Worm (Caenorhabditis elegans): ENCODE measurements around the gene zyg-12.
"Not testable (repeated sequence)": the region's sequence is repeated elsewhere in the genome, so short reads cannot be mapped to it uniquely, and the experiment has no call there.

Gene zyg-12

ce11 chrII:4949380-4949950 lies at the start of gene zyg-12, which contains the start of gene try-1:
Gene zyg-12 (plus strand): TSS chrII:4949900.
Gene try-1 (minus strand): TSS chrII:4949527.
- no peak for TF ChIP-seq ZK546.5 (tag; optimal IDR thresholded peaks at IDR 0.05)

- TF ChIP-seq nhr-21 (tag; optimal IDR thresholded peaks at IDR 0.05) (no peak), lsy-2 (tag; optimal IDR thresholded peaks at IDR 0.05) (peak in 1 of 2 experiments; percentile 74), ztf-1 (GFP tag; conservative IDR thresholded peaks at IDR 0.05) (no peak), ztf-4 (tag; optimal IDR thresholded peaks at IDR 0.05) (peak; percentile 82), C34F6.9 (tag; optimal IDR thresholded peaks at IDR 0.05) (peak; percentile 67), mdl-1 (tag; optimal IDR thresholded peaks at IDR 0.05) (no peak), egl-27 (tag; optimal IDR thresholded peaks at IDR 0.05) (no peak), ceh-82 (tag; optimal IDR thresholded peaks at IDR 0.05) (no peak), nhr-77 (tag; optimal IDR thresholded peaks at IDR 0.05) (no peak), gmeb-1 (tag; optimal IDR thresholded peaks at IDR 0.05) (peak; percentile 15), nhr-129 (tag; optimal IDR thresholded peaks at IDR 0.05) (peak; percentile 2), fos-1 (tag; optimal IDR thresholded peaks at IDR 0.05) (no peak), unc-55 (GFP tag; optimal IDR thresholded peaks at IDR 0.05) (peak; percentile 70), nhr-237 (tag; optimal IDR thresholded peaks at IDR 0.05) (no peak), sma-3 (GFP tag; optimal IDR thresholded peaks at IDR 0.05) (no peak), lin-11 (tag; optimal IDR thresholded peaks at IDR 0.05) (no peak), lin-13 (GFP tag; optimal IDR thresholded peaks at IDR 0.05) (peak; percentile 16), alr-1 (tag; optimal IDR thresholded peaks at IDR 0.05) (no peak), zag-1 (tag; optimal IDR thresholded peaks at IDR 0.05) (no peak), aly-2 (tag; optimal IDR thresholded peaks at IDR 0.05) (no peak), ama-1 (optimal IDR thresholded peaks at IDR 0.05) (peak; percentile 62), nhr-11 (tag; optimal IDR thresholded peaks at IDR 0.05) (no peak), sem-4 (tag; optimal IDR thresholded peaks at IDR 0.05) (no peak), crh-2 (tag; optimal IDR thresholded peaks at IDR 0.05) (peak; percentile 72)
Observed at ce11 chrII:4902035-4902434, 47.7 kb upstream of the zyg-12 start, which contains the start of gene R05F9.9. Gene R05F9.9 (minus strand): TSS chrII:4902100.

ce11 chrII:4903696-4904095 lies 46.0 kb upstream of the zyg-12 start, which contains the start of gene sgt-1:
Gene sgt-1 (minus strand): TSS chrII:4903796.
- TF ChIP-seq sma-3, unc-62, Y55F3AM.14 (GFP tag; optimal IDR thresholded peaks at IDR 0.05): not testable (repeated sequence)

ce11 chrII:4904277-4904676 lies 45.4 kb upstream of the zyg-12 start:
- TF ChIP-seq elt-3 (tag; optimal IDR thresholded peaks at IDR 0.05) = no peak
- peak; percentile 76 for TF ChIP-seq F13H6.1 (tag; optimal IDR thresholded peaks at IDR 0.05)
- TF ChIP-seq Y55F3AM.14 (GFP tag; optimal IDR thresholded peaks at IDR 0.05) = no peak
- TF ChIP-seq lin-13 (GFP tag; optimal IDR thresholded peaks at IDR 0.05) = peak; percentile 58
- peak; percentile 71 for TF ChIP-seq gmeb-1 (tag; optimal IDR thresholded peaks at IDR 0.05)
- TF ChIP-seq ama-1 (optimal IDR thresholded peaks at IDR 0.05) = peak; percentile 59
- TF ChIP-seq skn-1 (tag; optimal IDR thresholded peaks at IDR 0.05) = no peak
- no peak for TF ChIP-seq sma-3 (GFP tag; optimal IDR thresholded peaks at IDR 0.05)
- TF ChIP-seq nhr-21 (tag; optimal IDR thresholded peaks at IDR 0.05) = peak; percentile 31
- TF ChIP-seq C34F6.9 (tag; optimal IDR thresholded peaks at IDR 0.05) = peak; percentile 92
- TF ChIP-seq R02D3.7 (tag; optimal IDR thresholded peaks at IDR 0.05) = no peak
- TF ChIP-seq ZK546.5 (tag; optimal IDR thresholded peaks at IDR 0.05) = no peak
- TF ChIP-seq snpc-4 (tag; optimal IDR thresholded peaks at IDR 0.05) = peak; percentile 64
- peak; percentile 93 for TF ChIP-seq unc-55 (GFP tag; optimal IDR thresholded peaks at IDR 0.05)
- peak; percentile 89 for TF ChIP-seq nhr-129 (tag; optimal IDR thresholded peaks at IDR 0.05)
- TF ChIP-seq unc-39 (tag; optimal IDR thresholded peaks at IDR 0.05) = no peak
- no peak for TF ChIP-seq mbf-1 (tag; optimal IDR thresholded peaks at IDR 0.05)
- no peak for TF ChIP-seq unc-62 (GFP tag; optimal IDR thresholded peaks at IDR 0.05)
- TF ChIP-seq alr-1 (tag; optimal IDR thresholded peaks at IDR 0.05) = no peak
- TF ChIP-seq peb-1 (tag; optimal IDR thresholded peaks at IDR 0.05) = no peak
- TF ChIP-seq ztf-1 (GFP tag; conservative IDR thresholded peaks at IDR 0.05) = no peak
- no peak for TF ChIP-seq dmd-4 (tag; optimal IDR thresholded peaks at IDR 0.05)
- peak; percentile 87 for TF ChIP-seq crh-2 (tag; optimal IDR thresholded peaks at IDR 0.05)
- TF ChIP-seq nhr-237 (tag; optimal IDR thresholded peaks at IDR 0.05) = no peak
- TF ChIP-seq sem-4 (tag; optimal IDR thresholded peaks at IDR 0.05) = peak; percentile 43
- peak; percentile 38 to 59 for TF ChIP-seq mdl-1 (tag; optimal IDR thresholded peaks at IDR 0.05)
- no peak for TF ChIP-seq nhr-12 (tag; optimal IDR thresholded peaks at IDR 0.05)
- TF ChIP-seq lin-11 (tag; optimal IDR thresholded peaks at IDR 0.05) = peak; percentile 41
- peak; percentile 51 for TF ChIP-seq zag-1 (tag; optimal IDR thresholded peaks at IDR 0.05)
- no peak for TF ChIP-seq egl-27 (tag; optimal IDR thresholded peaks at IDR 0.05)
- peak; percentile 39 for TF ChIP-seq ztf-4 (tag; optimal IDR thresholded peaks at IDR 0.05)
- TF ChIP-seq lsy-2 (tag; optimal IDR thresholded peaks at IDR 0.05) = peak in 1 of 2 experiments; percentile 83
- peak; percentile 25 for TF ChIP-seq mab-5 (tag; optimal IDR thresholded peaks at IDR 0.05)
- no peak for TF ChIP-seq nhr-11 (tag; optimal IDR thresholded peaks at IDR 0.05)
- no peak for TF ChIP-seq ceh-16 (tag; optimal IDR thresholded peaks at IDR 0.05)
- no peak for TF ChIP-seq nhr-23 (tag; optimal IDR thresholded peaks at IDR 0.05)
- no peak for TF ChIP-seq ceh-82 (tag; optimal IDR thresholded peaks at IDR 0.05)
- peak; percentile 70 for TF ChIP-seq sma-9 (GFP tag; optimal IDR thresholded peaks at IDR 0.05)
- TF ChIP-seq sma-9 (tag; optimal IDR thresholded peaks at IDR 0.05) = no peak
- no peak for TF ChIP-seq aly-2 (tag; optimal IDR thresholded peaks at IDR 0.05)
- TF ChIP-seq nhr-10 (tag; optimal IDR thresholded peaks at IDR 0.05) = no peak
- no peak for TF ChIP-seq elt-1 (tag; optimal IDR thresholded peaks at IDR 0.05)
